Worm (Caenorhabditis elegans): Measurements from ENCODE around the gene arid-1.

The arid-1 gene

DNA sequence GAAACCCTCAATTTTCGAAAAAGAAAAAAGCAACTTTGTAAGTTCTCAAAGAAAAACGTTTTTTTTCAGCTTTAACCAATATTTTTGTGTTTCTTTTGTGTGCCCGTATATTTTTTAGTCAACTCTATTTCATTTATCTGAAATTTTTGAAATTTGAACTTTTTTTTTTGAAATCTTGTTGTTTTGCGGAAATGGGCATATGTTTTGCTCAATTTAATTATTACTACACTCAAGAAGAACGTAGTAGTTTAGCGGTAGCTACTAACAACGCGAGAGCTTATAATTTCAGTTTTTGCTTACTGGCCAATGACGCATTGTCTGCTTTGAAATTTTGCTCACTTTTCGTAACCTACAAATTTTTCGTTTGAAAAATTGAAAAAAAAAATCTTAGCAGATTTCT is 41.2 kb upstream of the arid-1 start, which contains the start of gene srh-82:
Gene srh-82, plus strand, starts transcription at position 301 of the 400 bp plus-strand sequence.
- TF ChIP-seq ZK546.5 (tag; optimal IDR thresholded peaks at IDR 0.05), result no peak

DNA sequence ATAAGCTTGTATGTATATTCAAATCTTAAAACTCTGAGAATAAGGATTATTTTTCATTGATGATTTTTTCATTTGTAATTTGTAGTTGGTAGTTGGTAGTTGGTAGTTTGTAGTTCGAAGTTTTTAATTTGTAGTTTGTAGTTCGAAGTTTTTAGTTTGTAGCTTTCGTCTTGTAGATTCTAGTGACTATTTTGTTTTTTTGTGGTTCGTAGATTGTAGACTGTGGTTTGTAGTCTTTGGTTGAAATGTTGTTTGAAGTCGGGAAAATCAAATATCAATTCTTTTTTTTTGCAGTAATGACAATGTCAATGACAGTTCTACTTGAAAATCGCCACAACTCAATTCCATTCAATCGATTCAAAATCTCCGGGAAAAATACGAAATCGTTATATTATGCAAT is 40.3 kb upstream of the arid-1 start:
- TF ChIP-seq fos-1 (tag; optimal IDR thresholded peaks at IDR 0.05) (no peak), ztf-11 (tag; optimal IDR thresholded peaks at IDR 0.05) (no peak), nhr-237 (tag; optimal IDR thresholded peaks at IDR 0.05) (no peak), fkh-10 (GFP tag; optimal IDR thresholded peaks at IDR 0.05) (no peak), elt-1 (tag; optimal IDR thresholded peaks at IDR 0.05) (no peak), snpc-4 (tag; optimal IDR thresholded peaks at IDR 0.05) (no peak), ama-1 (optimal IDR thresholded peaks at IDR 0.05) (no peak), aly-2 (tag; optimal IDR thresholded peaks at IDR 0.05) (no peak), pha-4 (tag; optimal IDR thresholded peaks at IDR 0.05) (no peak), nhr-43 (tag; optimal IDR thresholded peaks at IDR 0.05; ENCODE audit: poor library complexity, severe bottlenecking) (no peak), daf-12 (tag; optimal IDR thresholded peaks at IDR 0.05) (no peak)

ce11 chrV:150059-150458 is 35.9 kb upstream of the arid-1 start:
- TF ChIP-seq nhr-77 (tag; optimal IDR thresholded peaks at IDR 0.05) (no peak), snpc-4 (tag; optimal IDR thresholded peaks at IDR 0.05) (no peak)

DNA sequence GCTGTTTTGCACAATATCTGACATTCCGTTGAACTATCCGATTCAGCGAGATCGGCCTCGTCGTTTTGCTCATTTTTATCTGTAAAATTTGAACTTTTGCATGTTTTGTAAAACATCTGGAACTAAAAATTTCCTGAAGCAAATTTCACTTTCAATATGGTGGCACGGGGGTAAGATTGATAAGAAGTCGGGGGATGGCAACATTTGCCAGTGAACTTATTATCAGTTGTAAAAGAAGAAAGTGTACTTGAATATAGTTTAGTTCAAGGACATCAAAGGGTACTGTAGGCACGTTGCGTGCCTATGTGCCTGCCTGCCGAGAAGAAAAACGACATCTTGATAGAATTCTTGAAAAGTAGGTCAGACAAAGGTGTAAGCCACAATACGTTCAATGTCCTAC is 34.7 kb upstream of the arid-1 start, which contains the start of gene W03F9.4:
Gene W03F9.4, minus strand, starts transcription at position 79 of the 400 bp plus-strand sequence.
- no peak for TF ChIP-seq aly-2 (tag; optimal IDR thresholded peaks at IDR 0.05)
- TF ChIP-seq unc-62 (GFP tag; optimal IDR thresholded peaks at IDR 0.05), result no peak
- peak; percentile 45 for TF ChIP-seq pqm-1 (tag; optimal IDR thresholded peaks at IDR 0.05)

DNA sequence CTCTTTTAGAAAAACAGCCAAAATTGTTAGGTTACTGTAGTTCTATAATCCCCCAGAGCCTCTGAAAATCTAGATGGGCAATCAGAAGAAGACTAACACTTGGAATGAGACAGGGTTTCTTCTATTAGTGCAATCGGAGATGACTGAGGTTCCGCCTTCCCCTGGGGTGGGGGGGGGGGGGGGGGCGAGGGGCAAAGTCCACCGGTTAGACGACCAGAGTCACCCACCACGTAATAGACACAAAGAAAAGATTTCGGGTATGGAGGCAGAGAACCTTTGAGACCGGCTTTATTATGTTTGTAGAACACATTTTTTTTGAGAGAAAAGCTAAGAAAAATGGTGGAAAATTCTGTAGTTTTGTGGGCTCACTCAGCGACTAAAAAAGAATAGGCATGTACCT is 33.8 kb upstream of the arid-1 start:
- TF ChIP-seq hmg-11 (tag; optimal IDR thresholded peaks at IDR 0.05), result peak; percentile 31
- TF ChIP-seq lin-39 (tag; optimal IDR thresholded peaks at IDR 0.05), result no peak
- TF ChIP-seq lsy-12 (tag; optimal IDR thresholded peaks at IDR 0.05), result no peak
- no peak for TF ChIP-seq eor-1 (tag; optimal IDR thresholded peaks at IDR 0.05)

DNA sequence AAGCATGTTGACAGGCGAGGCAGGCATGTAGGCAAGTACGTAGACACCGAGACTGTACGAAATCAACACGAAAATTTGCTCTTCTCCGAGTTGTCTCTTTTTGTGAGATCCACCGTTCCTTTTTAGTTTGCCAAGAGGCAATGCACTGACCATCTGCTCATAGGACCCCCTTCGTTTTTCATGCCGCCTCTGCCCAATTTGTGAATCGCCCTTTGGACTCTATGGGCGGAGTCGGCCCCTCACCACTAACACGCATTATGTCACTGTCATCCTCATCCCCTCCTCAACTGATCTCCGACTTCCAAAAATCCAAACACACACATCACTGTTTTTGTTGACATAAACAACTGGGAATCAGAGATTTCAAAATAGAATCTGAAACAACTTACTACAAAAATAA is 32.1 kb upstream of the arid-1 start:
- TF ChIP-seq ZK546.5 (tag; optimal IDR thresholded peaks at IDR 0.05) (no peak), ceh-9 (tag; optimal IDR thresholded peaks at IDR 0.05) (no peak), pqm-1 (tag; optimal IDR thresholded peaks at IDR 0.05) (no peak), elt-1 (tag; optimal IDR thresholded peaks at IDR 0.05) (no peak), unc-62 (GFP tag; optimal IDR thresholded peaks at IDR 0.05) (no peak), ztf-4 (tag; optimal IDR thresholded peaks at IDR 0.05) (no peak), tbx-2 (tag; optimal IDR thresholded peaks at IDR 0.05) (no peak), snpc-4 (tag; optimal IDR thresholded peaks at IDR 0.05) (no peak), fkh-2 (tag; optimal IDR thresholded peaks at IDR 0.05) (no peak), unc-39 (tag; optimal IDR thresholded peaks at IDR 0.05) (no peak), daf-12 (tag; optimal IDR thresholded peaks at IDR 0.05) (no peak)

DNA sequence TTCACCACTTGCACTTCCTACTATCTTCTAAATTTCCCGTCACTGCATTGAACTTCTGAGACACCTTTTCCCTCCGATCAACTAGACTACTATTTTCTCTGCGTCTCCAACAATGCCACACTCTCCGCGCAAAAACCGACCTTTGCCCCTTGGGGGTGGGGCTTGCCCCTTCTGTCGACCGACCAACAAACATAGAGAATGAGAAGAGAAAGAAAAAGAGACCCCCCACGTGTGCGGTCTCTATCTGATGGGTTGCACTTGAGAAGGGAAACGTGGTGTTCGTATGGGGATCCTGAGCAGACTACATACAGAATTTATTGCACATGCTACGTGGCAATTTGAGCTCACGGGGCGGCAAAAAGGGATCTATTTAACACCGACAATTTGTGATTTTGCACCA is 30.8 kb upstream of the arid-1 start:
- TF ChIP-seq unc-39 (tag; optimal IDR thresholded peaks at IDR 0.05) (no peak), snpc-4 (tag; optimal IDR thresholded peaks at IDR 0.05) (no peak), lin-15B (tag; optimal IDR thresholded peaks at IDR 0.05) (peak; percentile 13), nhr-77 (tag; optimal IDR thresholded peaks at IDR 0.05) (no peak), sea-2 (GFP tag; optimal IDR thresholded peaks at IDR 0.05) (no peak), nhr-237 (tag; optimal IDR thresholded peaks at IDR 0.05) (no peak), eor-1 (tag; optimal IDR thresholded peaks at IDR 0.05) (no peak), fkh-2 (tag; optimal IDR thresholded peaks at IDR 0.05) (no peak), ztf-4 (tag; optimal IDR thresholded peaks at IDR 0.05) (no peak), ceh-9 (tag; optimal IDR thresholded peaks at IDR 0.05) (no peak), nfya-1 (tag; optimal IDR thresholded peaks at IDR 0.05; ENCODE audit: insufficient read depth) (peak; percentile 44), lin-39 (tag; optimal IDR thresholded peaks at IDR 0.05) (no peak), nhr-11 (tag; optimal IDR thresholded peaks at IDR 0.05) (no peak), nhr-67 (tag; optimal IDR thresholded peaks at IDR 0.05) (no peak), jun-1 (tag; optimal IDR thresholded peaks at IDR 0.05) (no peak), elt-1 (tag; optimal IDR thresholded peaks at IDR 0.05) (no peak), ama-1 (optimal IDR thresholded peaks at IDR 0.05) (no peak), nhr-76 (tag; optimal IDR thresholded peaks at IDR 0.05) (no peak), elt-3 (tag; optimal IDR thresholded peaks at IDR 0.05) (no peak), elt-2 (tag; optimal IDR thresholded peaks at IDR 0.05) (peak; percentile 18), lsy-12 (tag; optimal IDR thresholded peaks at IDR 0.05) (no peak), mml-1 (tag; optimal IDR thresholded peaks at IDR 0.05) (no peak), mdl-1 (tag; optimal IDR thresholded peaks at IDR 0.05) (peak; percentile 66), ceh-28 (tag; optimal IDR thresholded peaks at IDR 0.05) (peak; percentile 9), R02D3.7 (tag; optimal IDR thresholded peaks at IDR 0.05) (no peak), nhr-43 (tag; optimal IDR thresholded peaks at IDR 0.05; ENCODE audit: poor library complexity, severe bottlenecking) (peak; percentile 52), hmg-11 (tag; optimal IDR thresholded peaks at IDR 0.05) (peak; percentile 16), aly-2 (tag; optimal IDR thresholded peaks at IDR 0.05) (no peak), ZK546.5 (tag; optimal IDR thresholded peaks at IDR 0.05) (no peak), egl-5 (tag; optimal IDR thresholded peaks at IDR 0.05) (no peak), nhr-12 (tag; optimal IDR thresholded peaks at IDR 0.05) (no peak)

Measured in whole organism, L3 larva.